Worm (Caenorhabditis elegans) whole organism, midembryonic: ENCODE measurements around the gene pan-1.

ENCODE experiments used
- T22C8.4 ChIP-seq: fragments of 200-800 bp; sonication (Bioruptor generic); IDR thresholded peaks from 2 replicates; pipeline ENCODE4 v1.3.6; 2022; ENCODE audit warnings: missing genetic modification characterization, missing compliant biosample characterization
- flt-1 ChIP-seq: fragments of 200-800 bp; sonication (Bioruptor generic); IDR thresholded peaks from 2 replicates; pipeline ENCODE4 v1.3.6; 2022; ENCODE audit warnings: missing genetic modification characterization, missing compliant biosample characterization
- klf-2 ChIP-seq: fragments of 200-800 bp; sonication (Bioruptor generic); conservative IDR thresholded peaks from 2 replicates; pipeline ENCODE4 v1.3.6; 2022; ENCODE audit warnings: missing genetic modification reagents, missing genetic modification characterization, missing compliant biosample characterization
- med-1 ChIP-seq: sonication (generic microtip); optimal IDR thresholded peaks from 2 replicates; lab custom pipeline; 2017; ENCODE audit warnings: missing genetic modification characterization, mild to moderate bottlenecking, missing compliant biosample characterization, antibody characterized with exemption, missing genetic modification reagents; ENCODE audit not compliant: insufficient read depth
- tab-1 ChIP-seq: fragments of 200-800 bp; sonication (Bioruptor generic); IDR thresholded peaks from 2 replicates; pipeline ENCODE4 v1.3.6; 2022; ENCODE audit warnings: missing genetic modification characterization, missing compliant biosample characterization
- ztf-23 ChIP-seq: fragments of 200-800 bp; sonication (Bioruptor generic); IDR thresholded peaks from 2 replicates; pipeline ENCODE4 v1.3.6; 2022; ENCODE audit warnings: missing genetic modification reagents, missing genetic modification characterization, missing compliant biosample characterization
- ztf-29 ChIP-seq: fragments of 200-800 bp; sonication (Bioruptor generic); IDR thresholded peaks from 2 replicates; pipeline ENCODE4 v1.3.6; 2022; ENCODE audit warnings: missing genetic modification reagents, missing genetic modification characterization, missing compliant biosample characterization

- TF ChIP-seq flt-1 (GFP tag; lab: Robert Waterston, UW) (no peak), ztf-29 (GFP tag; lab: Robert Waterston, UW) (no peak), med-1 (GFP tag; lab: Kevin White, UChicago) (no peak), T22C8.4 (GFP tag; lab: Robert Waterston, UW) (no peak), klf-2 (no peak), ztf-23 (GFP tag; lab: Robert Waterston, UW) (no peak), tab-1 (GFP tag; lab: Robert Waterston, UW) (no peak)
These were observed 41.3 kb downstream of the pan-1 start for ce11 chrIII:4603837-4604236.
